Worm (Caenorhabditis elegans) whole organism, L1 larva: ENCODE results near the gene tph-1.

Experiments
- C04F5.9 ChIP-seq: sonication (generic microtip); optimal IDR thresholded peaks from 2 replicates; lab custom pipeline; 2016; ENCODE audit warnings: missing genetic modification characterization, missing compliant biosample characterization
- C34B4.2 ChIP-seq: sonication (generic microtip); optimal IDR thresholded peaks from 2 replicates; lab custom pipeline; 2017; ENCODE audit warnings: mild to moderate bottlenecking, missing genetic modification characterization, missing compliant biosample characterization
- F16B12.6 ChIP-seq: fragments of 150-350 bp; optimal IDR thresholded peaks from 2 replicates; lab custom pipeline; 2014; ENCODE audit warnings: missing biosample characterization, missing genetic modification characterization
- ceh-88 ChIP-seq: fragments of 200-800 bp; sonication (Bioruptor generic); IDR thresholded peaks from 2 replicates; pipeline ENCODE4 v1.3.6; 2022; ENCODE audit warnings: missing genetic modification characterization, missing compliant biosample characterization
- ceh-90 ChIP-seq: sonication (generic microtip); optimal IDR thresholded peaks from 2 replicates; lab custom pipeline; 2016; ENCODE audit warnings: missing genetic modification characterization, missing compliant biosample characterization
- dpl-1 ChIP-seq, 3 experiments: fragments of 150-350 bp in 2 of 3; sonication (generic microtip) in 1 of 3; optimal IDR thresholded peaks; 2 replicates each; lab custom pipeline; 2014 to 2017; ENCODE audit warnings: missing biosample characterization in 3 of 3, missing genetic modification characterization in 3 of 3, missing genetic modification reagents in 3 of 3
- dsc-1 ChIP-seq: sonication (generic microtip); optimal IDR thresholded peaks from 2 replicates; lab custom pipeline; 2016; ENCODE audit warnings: mild to moderate bottlenecking, missing genetic modification characterization, missing compliant biosample characterization
- efl-1 ChIP-seq, 4 experiments: fragments of 150-350 bp; optimal IDR thresholded peaks in 3 of 4; peaks in 1 of 4; 1 replicate in 1 of 4; 2 replicates in 3 of 4; lab custom pipeline; 2014; ENCODE audit warnings: missing biosample characterization in 2 of 4, missing genetic modification characterization in 2 of 4, missing genetic modification reagents in 2 of 4
- efl-3 ChIP-seq: fragments of 200-800 bp; sonication (Bioruptor generic); optimal IDR thresholded peaks from 2 replicates; lab custom pipeline; 2018; ENCODE audit warnings: mild to moderate bottlenecking, missing genetic modification characterization, missing compliant biosample characterization
- egl-13 ChIP-seq: sonication (generic microtip); optimal IDR thresholded peaks from 2 replicates; lab custom pipeline; 2016; ENCODE audit warnings: missing genotype, missing genetic modification reagents, missing genetic modification characterization, missing compliant biosample characterization
- elt-2 ChIP-seq: sonication (generic microtip); optimal IDR thresholded peaks from 2 replicates; lab custom pipeline; 2016; ENCODE audit warnings: missing genetic modification characterization, mild to moderate bottlenecking, inconsistent platforms, missing compliant biosample characterization, missing genetic modification reagents
- elt-3 ChIP-seq, 6 experiments: fragments of 150-350 bp in 1 of 6; sonication (generic microtip); optimal IDR thresholded peaks; 2 replicates each; lab custom pipeline; 2017 to 2018; ENCODE audit warnings: missing biosample characterization in 6 of 6, missing genetic modification characterization in 6 of 6, inconsistent platforms in 1 of 6
- ets-5 ChIP-seq: fragments of 200-800 bp; sonication (Bioruptor generic); IDR thresholded peaks from 2 replicates; pipeline ENCODE4 v1.3.6; 2022; ENCODE audit warnings: missing genetic modification characterization, missing compliant biosample characterization
- fkh-8 ChIP-seq: sonication (generic microtip); optimal IDR thresholded peaks from 2 replicates; lab custom pipeline; 2016; ENCODE audit warnings: mild to moderate bottlenecking, missing genetic modification characterization, missing compliant biosample characterization
- fos-1 ChIP-seq: fragments of 150-350 bp; optimal IDR thresholded peaks from 2 replicates; lab custom pipeline; 2014; ENCODE audit warnings: missing biosample characterization, missing genetic modification characterization
- hpl-2 ChIP-seq: fragments of 150-350 bp; optimal IDR thresholded peaks from 2 replicates; lab custom pipeline; 2014; ENCODE audit warnings: missing biosample characterization, missing genetic modification reagents, missing genetic modification characterization
- irx-1 ChIP-seq: sonication (generic microtip); optimal IDR thresholded peaks from 2 replicates; lab custom pipeline; 2016; ENCODE audit warnings: missing genetic modification characterization, missing compliant biosample characterization
- isw-1 ChIP-seq: fragments of 200-800 bp; sonication (Bioruptor generic); IDR thresholded peaks from 2 replicates; pipeline ENCODE4 v1.3.6; 2022; ENCODE audit warnings: missing genetic modification characterization, missing compliant biosample characterization
- jun-1 ChIP-seq: fragments of 150-350 bp; optimal IDR thresholded peaks from 2 replicates; lab custom pipeline; 2014; ENCODE audit warnings: missing biosample characterization, missing genetic modification reagents, missing genetic modification characterization
- mab-9 ChIP-seq: fragments of 200-800 bp; sonication (Bioruptor generic); IDR thresholded peaks from 2 replicates; pipeline ENCODE4 v1.3.6; 2022; ENCODE audit warnings: missing genetic modification reagents, missing genetic modification characterization, missing compliant biosample characterization
- mdl-1 ChIP-seq, 2 experiments: fragments of 150-350 bp; optimal IDR thresholded peaks; 2 replicates each; lab custom pipeline; 2014 to 2017; ENCODE audit warnings: missing biosample characterization in 2 of 2, missing genetic modification characterization in 2 of 2, inconsistent platforms in 1 of 2
- mep-1 ChIP-seq: fragments of 150-350 bp; optimal IDR thresholded peaks from 2 replicates; lab custom pipeline; 2014; ENCODE audit warnings: missing biosample characterization, missing genetic modification characterization
- nhr-20 ChIP-seq: sonication (generic microtip); optimal IDR thresholded peaks from 2 replicates; lab custom pipeline; 2016; ENCODE audit warnings: mild to moderate bottlenecking, missing genetic modification characterization, missing compliant biosample characterization
- nhr-237 ChIP-seq: fragments of 150-350 bp; optimal IDR thresholded peaks from 2 replicates; lab custom pipeline; 2014; ENCODE audit warnings: missing biosample characterization, missing genetic modification characterization
- nhr-76 ChIP-seq: sonication (generic microtip); optimal IDR thresholded peaks from 2 replicates; lab custom pipeline; 2017; ENCODE audit warnings: missing biosample characterization, missing genetic modification characterization
- nhr-77 ChIP-seq: fragments of 150-350 bp; optimal IDR thresholded peaks from 2 replicates; lab custom pipeline; 2014; ENCODE audit warnings: missing biosample characterization, missing genetic modification characterization
- pag-3 ChIP-seq: sonication (generic microtip); optimal IDR thresholded peaks from 2 replicates; lab custom pipeline; 2017; ENCODE audit warnings: missing genetic modification characterization, mild to moderate bottlenecking, missing compliant biosample characterization, antibody characterized with exemption, borderline replicate concordance; ENCODE audit not compliant: insufficient read depth
- pax-3 ChIP-seq: fragments of 200-800 bp; sonication (Bioruptor generic); optimal IDR thresholded peaks from 2 replicates; lab custom pipeline; 2018; ENCODE audit warnings: mild to moderate bottlenecking, missing genetic modification characterization, moderate library complexity, missing compliant biosample characterization
- rnt-1 ChIP-seq: sonication (generic microtip); optimal IDR thresholded peaks from 2 replicates; lab custom pipeline; 2016; ENCODE audit warnings: mild to moderate bottlenecking, missing genetic modification characterization, moderate library complexity, missing compliant biosample characterization
- skn-1 ChIP-seq: fragments of 150-350 bp; optimal IDR thresholded peaks from 2 replicates; lab custom pipeline; 2014; ENCODE audit warnings: missing biosample characterization, missing genetic modification characterization
- snpc-4 ChIP-seq: fragments of 150-350 bp; optimal IDR thresholded peaks from 2 replicates; lab custom pipeline; 2014; ENCODE audit warnings: missing biosample characterization, missing genetic modification characterization
- sptf-1 ChIP-seq: fragments of 150-350 bp; optimal IDR thresholded peaks from 2 replicates; lab custom pipeline; 2014; ENCODE audit warnings: missing biosample characterization, missing genetic modification characterization
- sup-37 ChIP-seq: fragments of 200-800 bp; sonication (Bioruptor generic); optimal IDR thresholded peaks from 2 replicates; lab custom pipeline; 2018; ENCODE audit warnings: mild to moderate bottlenecking, missing genetic modification characterization, missing compliant biosample characterization
- swsn-7 ChIP-seq: sonication (generic microtip); optimal IDR thresholded peaks from 2 replicates; lab custom pipeline; 2016; ENCODE audit warnings: missing genetic modification characterization, missing compliant biosample characterization
- unc-62 ChIP-seq: fragments of 150-350 bp; optimal IDR thresholded peaks from 2 replicates; lab custom pipeline; 2014; ENCODE audit warnings: missing biosample characterization, missing genetic modification reagents, missing genetic modification characterization
- unc-86 ChIP-seq: sonication (generic microtip); optimal IDR thresholded peaks from 2 replicates; lab custom pipeline; 2016; ENCODE audit warnings: missing genetic modification characterization, missing compliant biosample characterization
- vab-15 ChIP-seq: sonication (generic microtip); optimal IDR thresholded peaks from 2 replicates; lab custom pipeline; 2017; ENCODE audit warnings: missing genotype, mild to moderate bottlenecking, missing genetic modification characterization, missing compliant biosample characterization
- zag-1 ChIP-seq: fragments of 150-350 bp; optimal IDR thresholded peaks from 2 replicates; lab custom pipeline; 2014; ENCODE audit warnings: missing biosample characterization, missing genetic modification characterization
- zip-4 ChIP-seq: fragments of 200-800 bp; sonication (Bioruptor generic); optimal IDR thresholded peaks from 2 replicates; lab custom pipeline; 2018; ENCODE audit warnings: mild to moderate bottlenecking, missing genetic modification characterization, moderate library complexity, missing compliant biosample characterization

tph-1 gene

DNA sequence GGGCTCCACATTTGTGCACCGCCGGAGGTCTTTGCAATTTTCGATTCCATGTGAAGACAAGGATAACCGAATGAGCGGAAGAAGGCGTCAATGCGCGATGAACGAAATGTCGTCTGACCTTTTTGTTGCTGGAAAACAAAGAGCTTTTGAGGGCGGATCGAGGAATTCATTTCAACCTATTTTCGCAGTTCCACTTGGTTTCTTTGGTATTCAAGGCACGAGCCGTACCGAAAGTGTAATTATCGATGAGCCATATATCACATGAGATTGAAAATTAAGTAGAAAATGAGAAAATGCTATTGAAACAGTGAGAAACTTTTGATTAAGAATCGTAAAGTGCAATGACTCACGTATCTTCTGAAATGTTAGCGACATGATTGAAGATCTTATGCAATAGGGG, 29.9 kb upstream of the tph-1 start, which contains the start of gene glb-9:
TSS of gene glb-9 (minus strand) at position 101 of the 400 bp plus-strand sequence.
- TF ChIP-seq mep-1 (tag; lab: Kevin White, UChicago), result no peak
- no peak for TF ChIP-seq elt-3 (tag; optimal IDR thresholded peaks at IDR 0.05; lab: Kevin White, UChicago)
- TF ChIP-seq skn-1, result no peak
- no peak for TF ChIP-seq zip-4 (GFP tag; lab: Kevin White, UChicago)
- no peak for TF ChIP-seq ceh-88
- TF ChIP-seq ceh-90 (tag; lab: Kevin White, UChicago), result no peak
- TF ChIP-seq jun-1 (tag; lab: Kevin White, UChicago), result no peak
- no peak for TF ChIP-seq fkh-8 (tag; lab: Kevin White, UChicago)
- TF ChIP-seq nhr-20 (tag; lab: Kevin White, UChicago), result no peak
- TF ChIP-seq pax-3 (tag; lab: Kevin White, UChicago), result no peak
- no peak for TF ChIP-seq unc-86
- TF ChIP-seq sup-37, result no peak
- TF ChIP-seq, all 84 proteins: peak for 0

ce11 chrII:7521420-7521819, 27.7 kb upstream of the tph-1 start:
- no peak for TF ChIP-seq efl-1 (optimal IDR thresholded peaks at IDR 0.05; lab: Kevin White, UChicago)
- TF ChIP-seq efl-1 (GFP tag; optimal IDR thresholded peaks at IDR 0.05 in 1 of 2; lab: Kevin White, UChicago), result peak in 1 of 2 experiments; percentile 62
- no peak for TF ChIP-seq sup-37

ce11 chrII:7523281-7523680, 25.9 kb upstream of the tph-1 start, which contains the start of gene ZK1290.15:
Gene ZK1290.15 (plus strand): TSS chrII:7523581.
- no peak for TF ChIP-seq fos-1 (tag; lab: Kevin White, UChicago)
- no peak for TF ChIP-seq hpl-2
- no peak for TF ChIP-seq ets-5
- no peak for TF ChIP-seq rnt-1 (tag; lab: Kevin White, UChicago)
- TF ChIP-seq egl-13 (tag; lab: Kevin White, UChicago), result no peak
- TF ChIP-seq unc-62 (GFP tag; lab: Kevin White, UChicago), result no peak
- no peak for TF ChIP-seq dsc-1 (tag; lab: Kevin White, UChicago)
- no peak for TF ChIP-seq efl-3 (GFP tag; lab: Kevin White, UChicago)
- TF ChIP-seq elt-2 (tag; lab: Kevin White, UChicago), result no peak
- TF ChIP-seq snpc-4 (tag; lab: Kevin White, UChicago), result no peak
- no peak for TF ChIP-seq pax-3 (tag; lab: Kevin White, UChicago)
- TF ChIP-seq C04F5.9, result no peak
- TF ChIP-seq ceh-88, result no peak
- no peak for TF ChIP-seq mdl-1 (tag; optimal IDR thresholded peaks at IDR 0.05; lab: Kevin White, UChicago)
- no peak for TF ChIP-seq irx-1 (tag; lab: Kevin White, UChicago)
- TF ChIP-seq mab-9 (GFP tag; lab: Robert Waterston, UW), result no peak
- TF ChIP-seq unc-86, result no peak
- TF ChIP-seq isw-1 (GFP tag; lab: Robert Waterston, UW), result no peak

ce11 chrII:7525458-7525857, 23.7 kb upstream of the tph-1 start, which contains the start of the genes ZK1290.7 and rnh-1.1:
Gene ZK1290.7 (minus strand): TSS chrII:7525558.
Gene rnh-1.1 (plus strand): TSS chrII:7525738.
- TF ChIP-seq fos-1 (tag; lab: Kevin White, UChicago), result no peak
- no peak for TF ChIP-seq F16B12.6 (tag; lab: Kevin White, UChicago)
- TF ChIP-seq unc-86, result no peak
- TF ChIP-seq swsn-7 (tag; lab: Kevin White, UChicago), result no peak
- TF ChIP-seq C34B4.2 (tag; lab: Kevin White, UChicago), result no peak
- no peak for TF ChIP-seq nhr-237 (tag; lab: Kevin White, UChicago)
- no peak for TF ChIP-seq egl-13 (tag; lab: Kevin White, UChicago)
- TF ChIP-seq nhr-76 (tag; lab: Kevin White, UChicago), result no peak
- no peak for TF ChIP-seq vab-15
- no peak for TF ChIP-seq zip-4 (GFP tag; lab: Kevin White, UChicago)
- TF ChIP-seq zag-1 (tag; lab: Kevin White, UChicago), result no peak
- no peak for TF ChIP-seq pag-3 (tag; lab: Kevin White, UChicago)
- no peak for TF ChIP-seq nhr-77 (tag; lab: Kevin White, UChicago)
- no peak for TF ChIP-seq efl-1 (optimal IDR thresholded peaks at IDR 0.05; lab: Kevin White, UChicago)
- no peak for TF ChIP-seq efl-1 (GFP tag; optimal IDR thresholded peaks at IDR 0.05 in 1 of 2; lab: Kevin White, UChicago)
- no peak for TF ChIP-seq sptf-1
- TF ChIP-seq dpl-1 (GFP tag; optimal IDR thresholded peaks at IDR 0.05; lab: Kevin White, UChicago), result no peak
- TF ChIP-seq mep-1 (tag; lab: Kevin White, UChicago), result no peak
- no peak for TF ChIP-seq ceh-88
- TF ChIP-seq elt-2 (tag; lab: Kevin White, UChicago), result no peak
- TF ChIP-seq, all 84 proteins: peak for 0
